Worm (Caenorhabditis elegans) whole organism, L4 larva: Measurements from ENCODE around the gene swt-1.

Experiments used
- F10B5.3 ChIP-seq: sonication (generic microtip); optimal IDR thresholded peaks from 2 replicates; lab custom pipeline; 2016; ENCODE audit warnings: mild to moderate bottlenecking, missing genetic modification characterization, missing compliant biosample characterization
- F26F4.8 ChIP-seq: fragments of 200-800 bp; sonication (Bioruptor generic); conservative IDR thresholded peaks from 2 replicates; pipeline ENCODE4 v1.3.6; 2022; ENCODE audit warnings: missing genetic modification characterization, missing compliant biosample characterization
- F37D6.2 ChIP-seq: sonication (generic microtip); optimal IDR thresholded peaks from 2 replicates; lab custom pipeline; 2016; ENCODE audit warnings: mild to moderate bottlenecking, missing genetic modification characterization, missing compliant biosample characterization
- F44E2.7 ChIP-seq: fragments of 200-800 bp; sonication (Bioruptor generic); IDR thresholded peaks from 2 replicates; pipeline ENCODE4 v2.1.2; 2022; ENCODE audit warnings: missing genetic modification characterization, missing compliant biosample characterization
- F49E8.2 ChIP-seq: sonication (generic microtip); optimal IDR thresholded peaks from 2 replicates; lab custom pipeline; 2016; ENCODE audit warnings: missing compliant biosample characterization, mild to moderate bottlenecking, missing genetic modification characterization, borderline replicate concordance
- Y105C5A.15 ChIP-seq: fragments of 200-800 bp; sonication (Bioruptor generic); IDR thresholded peaks from 2 replicates; pipeline ENCODE4 v1.3.6; 2022; ENCODE audit warnings: missing genetic modification characterization, missing compliant biosample characterization
- Y48G9A.11 ChIP-seq: fragments of 200-800 bp; sonication (Bioruptor generic); IDR thresholded peaks from 2 replicates; pipeline ENCODE4 v1.3.6; 2022; ENCODE audit warnings: missing genetic modification reagents, missing genetic modification characterization, missing compliant biosample characterization
- Y5F2A.4 ChIP-seq: fragments of 200-800 bp; sonication (Bioruptor generic); optimal IDR thresholded peaks from 2 replicates; lab custom pipeline; 2018; ENCODE audit warnings: mild to moderate bottlenecking, missing genetic modification characterization, missing compliant biosample characterization
- Y75B8A.6 ChIP-seq: fragments of 200-800 bp; sonication (Bioruptor generic); IDR thresholded peaks from 2 replicates; pipeline ENCODE4 v1.3.6; 2022; ENCODE audit warnings: missing genetic modification reagents, missing genetic modification characterization, missing compliant biosample characterization
- aha-1 ChIP-seq: fragments of 150-350 bp; peaks from one replicate; lab custom pipeline; 2014; ENCODE audit warnings: missing biosample characterization, missing genetic modification characterization
- arid-1 ChIP-seq: fragments of 200-800 bp; sonication (Bioruptor generic); conservative IDR thresholded peaks from 2 replicates; pipeline ENCODE4 v1.3.6; 2022; ENCODE audit warnings: missing genetic modification reagents, missing genetic modification characterization, missing compliant biosample characterization
- ceh-32 ChIP-seq: sonication (generic microtip); optimal IDR thresholded peaks from 2 replicates; lab custom pipeline; 2016; ENCODE audit warnings: mild to moderate bottlenecking, missing genetic modification characterization, missing compliant biosample characterization; ENCODE audit not compliant: poor library complexity
- ceh-44 ChIP-seq: fragments of 200-800 bp; sonication (Bioruptor generic); IDR thresholded peaks from 2 replicates; pipeline ENCODE4 v1.3.6; 2022; ENCODE audit warnings: missing genetic modification reagents, missing genetic modification characterization, missing compliant biosample characterization
- ctbp-1 ChIP-seq: fragments of 200-800 bp; sonication (Bioruptor generic); IDR thresholded peaks from 2 replicates; pipeline ENCODE4 v1.3.6; 2022; ENCODE audit warnings: missing genetic modification reagents, missing genetic modification characterization, missing compliant biosample characterization
- daf-12 ChIP-seq: fragments of 150-350 bp; optimal IDR thresholded peaks from 2 replicates; lab custom pipeline; 2014; ENCODE audit warnings: missing biosample characterization, missing genetic modification reagents, missing genetic modification characterization
- daf-16 ChIP-seq, 3 experiments: sonication (generic microtip); optimal IDR thresholded peaks; 2 replicates each; lab custom pipeline; 2016 to 2017; ENCODE audit warnings: missing genetic modification characterization in 3 of 3, missing genetic modification reagents in 3 of 3, mild to moderate bottlenecking in 2 of 3, missing compliant biosample characterization in 2 of 3, missing biosample characterization in 1 of 3, moderate library complexity in 1 of 3
- dmd-6 ChIP-seq: fragments of 200-800 bp; sonication (Bioruptor generic); IDR thresholded peaks from 2 replicates; pipeline ENCODE4 v1.3.6; 2022; ENCODE audit warnings: missing genetic modification reagents, missing genetic modification characterization, missing compliant biosample characterization
- dmd-8 ChIP-seq: fragments of 200-800 bp; sonication (Bioruptor generic); IDR thresholded peaks from 2 replicates; pipeline ENCODE4 v1.3.6; 2022; ENCODE audit warnings: missing genetic modification characterization, missing compliant biosample characterization
- dmd-9 ChIP-seq: fragments of 200-800 bp; sonication (Bioruptor generic); IDR thresholded peaks from 2 replicates; pipeline ENCODE4 v1.3.6; 2022; ENCODE audit warnings: missing genetic modification reagents, missing genetic modification characterization, missing compliant biosample characterization
- dve-1 ChIP-seq: sonication (generic microtip); optimal IDR thresholded peaks from 2 replicates; lab custom pipeline; 2017; ENCODE audit warnings: antibody characterized with exemption, mild to moderate bottlenecking, missing genetic modification characterization, missing compliant biosample characterization; ENCODE audit not compliant: insufficient read depth
- egl-43 ChIP-seq: fragments of 200-800 bp; sonication (Bioruptor generic); IDR thresholded peaks from 2 replicates; pipeline ENCODE4 v1.3.6; 2022; ENCODE audit warnings: missing genetic modification reagents, missing genetic modification characterization, missing compliant biosample characterization
- fos-1 ChIP-seq: fragments of 150-350 bp; optimal IDR thresholded peaks from 2 replicates; lab custom pipeline; 2014; ENCODE audit warnings: missing biosample characterization, missing genetic modification characterization
- gei-8 ChIP-seq: fragments of 200-800 bp; sonication (Bioruptor generic); optimal IDR thresholded peaks from 2 replicates; lab custom pipeline; 2018; ENCODE audit warnings: mild to moderate bottlenecking, missing genetic modification characterization, missing compliant biosample characterization
- hlh-30 ChIP-seq: sonication (generic microtip); optimal IDR thresholded peaks from 2 replicates; lab custom pipeline; 2017; ENCODE audit warnings: antibody characterized with exemption, mild to moderate bottlenecking, missing genetic modification characterization, missing compliant biosample characterization; ENCODE audit not compliant: insufficient read depth
- hmg-1.1 ChIP-seq: fragments of 200-800 bp; sonication (Bioruptor generic); IDR thresholded peaks from 2 replicates; pipeline ENCODE4 v1.3.6; 2022; ENCODE audit warnings: missing genetic modification reagents, missing genetic modification characterization, missing compliant biosample characterization
- lim-7 ChIP-seq: fragments of 200-800 bp; sonication (Bioruptor generic); IDR thresholded peaks from 2 replicates; pipeline ENCODE4 v1.3.6; 2022; ENCODE audit warnings: missing genetic modification characterization, missing compliant biosample characterization
- madf-9 ChIP-seq: fragments of 200-800 bp; sonication (Bioruptor generic); conservative IDR thresholded peaks from 2 replicates; pipeline ENCODE4 v1.3.6; 2022; ENCODE audit warnings: missing genetic modification reagents, missing genetic modification characterization, missing compliant biosample characterization
- mep-1 ChIP-seq: fragments of 150-350 bp; sonication (generic microtip); optimal IDR thresholded peaks from 3 replicates; lab custom pipeline; 2014; ENCODE audit warnings: missing biosample characterization, missing genetic modification characterization
- mes-2 ChIP-seq: sonication (generic microtip); optimal IDR thresholded peaks from 2 replicates; lab custom pipeline; 2016; ENCODE audit warnings: missing genotype, mild to moderate bottlenecking, missing genetic modification characterization, missing compliant biosample characterization; ENCODE audit not compliant: poor library complexity, severe bottlenecking
- mxl-2 ChIP-seq: fragments of 200-800 bp; sonication (Bioruptor generic); conservative IDR thresholded peaks from 2 replicates; pipeline ENCODE4 v1.3.6; 2022; ENCODE audit warnings: missing genetic modification reagents, missing genetic modification characterization, missing compliant biosample characterization
- mxl-3 ChIP-seq: fragments of 200-800 bp; sonication (Bioruptor generic); optimal IDR thresholded peaks from 2 replicates; lab custom pipeline; 2018; ENCODE audit warnings: mild to moderate bottlenecking, missing genetic modification characterization, missing compliant biosample characterization
- nhr-102 ChIP-seq: sonication (generic microtip); optimal IDR thresholded peaks from 2 replicates; lab custom pipeline; 2016; ENCODE audit warnings: mild to moderate bottlenecking, missing genetic modification characterization, moderate library complexity, missing compliant biosample characterization
- nhr-11 ChIP-seq: fragments of 150-350 bp; optimal IDR thresholded peaks from 2 replicates; lab custom pipeline; 2014; ENCODE audit warnings: missing biosample characterization, missing genetic modification characterization
- nhr-41 ChIP-seq: fragments of 200-800 bp; sonication (Bioruptor generic); IDR thresholded peaks from 2 replicates; pipeline ENCODE4 v1.3.6; 2022; ENCODE audit warnings: missing genetic modification reagents, missing genetic modification characterization, missing compliant biosample characterization
- nhr-42 ChIP-seq: fragments of 200-800 bp; sonication (Bioruptor generic); IDR thresholded peaks from 2 replicates; pipeline ENCODE4 v1.3.6; 2022; ENCODE audit warnings: missing genetic modification characterization, missing compliant biosample characterization
- nhr-6 ChIP-seq: fragments of 150-350 bp; optimal IDR thresholded peaks from 2 replicates; lab custom pipeline; 2014; ENCODE audit warnings: missing biosample characterization, missing genetic modification characterization
- nhr-77 ChIP-seq: fragments of 150-350 bp; optimal IDR thresholded peaks from 2 replicates; lab custom pipeline; 2014; ENCODE audit warnings: missing biosample characterization, missing genetic modification characterization
- saeg-2 ChIP-seq: fragments of 200-800 bp; sonication (Bioruptor generic); IDR thresholded peaks from 2 replicates; pipeline ENCODE4 v1.3.6; 2022; ENCODE audit warnings: missing genetic modification reagents, missing genetic modification characterization, missing compliant biosample characterization
- sdz-12 ChIP-seq: fragments of 200-800 bp; sonication (Bioruptor generic); optimal IDR thresholded peaks from 2 replicates; lab custom pipeline; 2018; ENCODE audit warnings: mild to moderate bottlenecking, missing genetic modification characterization, missing compliant biosample characterization
- set-16 ChIP-seq: fragments of 200-800 bp; sonication (Bioruptor generic); IDR thresholded peaks from 2 replicates; pipeline ENCODE4 v1.3.6; 2022; ENCODE audit warnings: missing genetic modification reagents, missing genetic modification characterization, missing compliant biosample characterization
- snpc-1.2 ChIP-seq: fragments of 200-800 bp; sonication (Bioruptor generic); IDR thresholded peaks from 2 replicates; pipeline ENCODE4 v1.3.6; 2022; ENCODE audit warnings: missing genetic modification reagents, missing genetic modification characterization, missing compliant biosample characterization
- spr-3 ChIP-seq: fragments of 200-800 bp; sonication (Bioruptor generic); optimal IDR thresholded peaks from 2 replicates; lab custom pipeline; 2018; ENCODE audit warnings: mild to moderate bottlenecking, missing genetic modification characterization, missing compliant biosample characterization
- tra-1 ChIP-seq: fragments of 200-800 bp; sonication (Bioruptor generic); IDR thresholded peaks from 2 replicates; pipeline ENCODE4 v1.3.6; 2022; ENCODE audit warnings: missing genetic modification reagents, missing genetic modification characterization, missing compliant biosample characterization
- unc-130 ChIP-seq: sonication (generic microtip); optimal IDR thresholded peaks from 2 replicates; lab custom pipeline; 2016; ENCODE audit warnings: missing genetic modification reagents, missing genetic modification characterization, missing compliant biosample characterization
- unc-62 ChIP-seq, 3 experiments: fragments of 150-350 bp in 1 of 3; sonication (generic microtip); optimal IDR thresholded peaks in 2 of 3; peaks in 1 of 3; 1 replicate in 1 of 3; 2 replicates in 2 of 3; lab custom pipeline; 2014 to 2017; ENCODE audit warnings: missing biosample characterization in 3 of 3, missing genetic modification characterization in 3 of 3, missing genetic modification reagents in 3 of 3, missing genotype in 1 of 3
- vab-7 ChIP-seq: fragments of 200-800 bp; sonication (Bioruptor generic); IDR thresholded peaks from 2 replicates; pipeline ENCODE4 v1.3.6; 2022; ENCODE audit warnings: missing genetic modification reagents, missing genetic modification characterization, missing compliant biosample characterization
- zfp-3 ChIP-seq: fragments of 200-800 bp; sonication (Bioruptor generic); conservative IDR thresholded peaks from 2 replicates; pipeline ENCODE4 v1.3.6; 2022; ENCODE audit warnings: missing genetic modification reagents, missing genetic modification characterization, missing compliant biosample characterization
- zip-2 ChIP-seq: fragments of 150-350 bp; optimal IDR thresholded peaks from 2 replicates; lab custom pipeline; 2014; ENCODE audit warnings: missing biosample characterization, missing genetic modification characterization
- ztf-7 ChIP-seq: fragments of 150-350 bp; optimal IDR thresholded peaks from 2 replicates; lab custom pipeline; 2014; ENCODE audit warnings: missing biosample characterization, missing genetic modification characterization

The swt-1 gene

ce11 chrIV:322497-322896 is 15.2 kb downstream of the swt-1 start, which contains the start of gene grl-26 (continued):
- TF ChIP-seq madf-9 (GFP tag; lab: Robert Waterston, UW) (peak; percentile 74), Y48G9A.11 (GFP tag; lab: Robert Waterston, UW) (peak; percentile 82), ztf-7 (tag; lab: Kevin White, UChicago) (peak; percentile 47), nhr-41 (GFP tag; lab: Robert Waterston, UW) (peak; percentile 34; the same call in 1 of the 2 replicates), fos-1 (tag; lab: Kevin White, UChicago) (no peak), saeg-2 (GFP tag; lab: Robert Waterston, UW) (0 out of 2 replicates have a peak, but pooled peaks have one; percentile 40), spr-3 (peak; percentile 72), arid-1 (GFP tag; lab: Robert Waterston, UW) (peak; percentile 93), snpc-1.2 (GFP tag; lab: Robert Waterston, UW) (peak; percentile 73), zfp-3 (peak; percentile 62; the same call in 1 of the 2 replicates), Y5F2A.4 (GFP tag; lab: Kevin White, UChicago) (peak; percentile 24), mep-1 (tag; lab: Kevin White, UChicago) (no peak), nhr-42 (GFP tag; lab: Robert Waterston, UW) (peak; percentile 60; the same call in 1 of the 2 replicates), F26F4.8 (GFP tag; lab: Robert Waterston, UW) (peak; percentile 86; the same call in 1 of the 2 replicates), ctbp-1 (peak; percentile 83), nhr-11 (tag; lab: Kevin White, UChicago) (no peak), F49E8.2 (tag; lab: Kevin White, UChicago) (peak; percentile 55), unc-62 (GFP tag; optimal IDR thresholded peaks at IDR 0.05 in 1 of 2; lab: Kevin White, UChicago) (no peak), unc-62 (tag; optimal IDR thresholded peaks at IDR 0.05; lab: Kevin White, UChicago) (no peak), nhr-102 (peak; percentile 59), F10B5.3 (peak; percentile 2), egl-43 (peak; percentile 90), daf-16 (GFP tag; optimal IDR thresholded peaks at IDR 0.05; lab: Kevin White, UChicago) (peak in 1 of 2 experiments; percentile 89), daf-16 (tag; optimal IDR thresholded peaks at IDR 0.05; lab: Kevin White, UChicago) (peak; percentile 69), lim-7 (GFP tag; lab: Robert Waterston, UW) (peak; percentile 91), daf-12 (no peak), Y75B8A.6 (GFP tag; lab: Robert Waterston, UW) (peak; percentile 86; the same call in 1 of the 2 replicates), mxl-3 (peak; percentile 59), mxl-2 (no peak), hlh-30 (tag; lab: Kevin White, UChicago) (peak; percentile 88), set-16 (no peak), hmg-1.1 (peak; percentile 84), dmd-6 (GFP tag; lab: Robert Waterston, UW) (peak; percentile 52), gei-8 (GFP tag; lab: Kevin White, UChicago) (peak; percentile 66), tra-1 (peak; percentile 75), nhr-77 (peak; percentile 55), dmd-9 (GFP tag; lab: Robert Waterston, UW) (0 out of 2 replicates have a peak, but pooled peaks have one; percentile 58), dve-1 (tag; lab: Kevin White, UChicago) (peak; percentile 59), sdz-12 (GFP tag; lab: Kevin White, UChicago) (peak; percentile 71), unc-130 (peak; percentile 69), dmd-8 (GFP tag; lab: Robert Waterston, UW) (peak; percentile 83), Y105C5A.15 (0 out of 2 replicates have a peak, but pooled peaks have one; percentile 51), aha-1 (tag; lab: Kevin White, UChicago) (peak; percentile 92), vab-7 (GFP tag; lab: Robert Waterston, UW) (peak; percentile 94), zip-2 (tag; lab: Kevin White, UChicago) (peak; percentile 53), F44E2.7 (peak; percentile 65; the same call in 1 of the 2 replicates), F37D6.2 (tag; lab: Kevin White, UChicago) (peak; percentile 16), mes-2 (peak; percentile 80), nhr-6 (tag; lab: Kevin White, UChicago) (no peak), ceh-44 (GFP tag; lab: Robert Waterston, UW) (peak; percentile 91), ceh-32 (no peak)
